Fruit fly (Drosophila melanogaster) whole organism, embryonic: ENCODE data around the gene Appl.

Source experiments
- Adf1 ChIP-seq: fragments of 200-800 bp; sonication (Bioruptor generic); IDR thresholded peaks from 2 replicates; pipeline ENCODE4 v1.3.6; 2022; ENCODE audit warnings: missing biosample characterization, missing genetic modification characterization
- Bgb ChIP-seq: fragments of 200-800 bp; sonication (Bioruptor generic); IDR thresholded peaks from 2 replicates; pipeline ENCODE4 v1.3.6; 2022; ENCODE audit warnings: missing biosample characterization, missing genetic modification characterization; ENCODE audit not compliant: partially characterized antibody
- CG11560 ChIP-seq: fragments of 200-800 bp; sonication (Bioruptor generic); IDR thresholded peaks from 3 replicates; pipeline ENCODE4 v1.3.6; 2022; ENCODE audit warnings: missing biosample characterization, missing genetic modification characterization
- CG11696 ChIP-seq: fragments of 200-800 bp; sonication (Bioruptor generic); IDR thresholded peaks from 2 replicates; pipeline ENCODE4 v1.3.6; 2022; ENCODE audit warnings: missing biosample characterization, missing genetic modification characterization
- CG12744 ChIP-seq: fragments of 200-800 bp; sonication (Bioruptor generic); optimal IDR thresholded peaks from 2 replicates; lab custom pipeline; 2016; ENCODE audit warnings: missing biosample characterization, missing genetic modification characterization
- CG16813 ChIP-seq: fragments of 200-800 bp; sonication (Bioruptor generic); IDR thresholded peaks from 3 replicates; pipeline ENCODE4 v1.3.6; 2022; ENCODE audit warnings: missing biosample characterization, missing genetic modification characterization; ENCODE audit not compliant: partially characterized antibody
- CG16863 ChIP-seq: fragments of 200-800 bp; sonication (Bioruptor generic); optimal IDR thresholded peaks from 3 replicates; lab custom pipeline; 2016; ENCODE audit warnings: missing biosample characterization, missing genetic modification characterization
- CG1792 ChIP-seq: fragments of 200-800 bp; sonication (Bioruptor generic); optimal IDR thresholded peaks from 2 replicates; lab custom pipeline; 2016; ENCODE audit warnings: missing biosample characterization, missing genetic modification characterization
- CG2116 ChIP-seq: fragments of 200-800 bp; sonication (Bioruptor generic); optimal IDR thresholded peaks from 3 replicates; lab custom pipeline; 2018; ENCODE audit warnings: missing biosample characterization, mild to moderate bottlenecking, missing genetic modification characterization
- CG3065 ChIP-seq: fragments of 200-800 bp; sonication (Bioruptor generic); optimal IDR thresholded peaks from 2 replicates; lab custom pipeline; 2016; ENCODE audit warnings: missing biosample characterization, missing genetic modification characterization
- CG31224 ChIP-seq: fragments of 200-800 bp; sonication (Bioruptor generic); IDR thresholded peaks from 2 replicates; pipeline ENCODE4 v1.3.6; 2022; ENCODE audit warnings: missing biosample characterization, missing genetic modification characterization
- CG31441 ChIP-seq: fragments of 200-800 bp; sonication (Bioruptor generic); IDR thresholded peaks from 2 replicates; pipeline ENCODE4 v1.3.6; 2022; ENCODE audit warnings: missing biosample characterization, missing genetic modification characterization
- CG34376 ChIP-seq: fragments of 200-800 bp; sonication (Bioruptor generic); optimal IDR thresholded peaks from 2 replicates; lab custom pipeline; 2018; ENCODE audit warnings: missing biosample characterization, mild to moderate bottlenecking, missing genetic modification characterization
- CG4404 ChIP-seq: fragments of 200-800 bp; sonication (Bioruptor generic); IDR thresholded peaks from 2 replicates; pipeline ENCODE4 v1.3.6; 2022; ENCODE audit warnings: missing biosample characterization, missing genetic modification characterization
- CG6813 ChIP-seq: fragments of 200-800 bp; sonication (Bioruptor generic); optimal IDR thresholded peaks from 2 replicates; lab custom pipeline; 2017; ENCODE audit warnings: missing biosample characterization, missing genetic modification characterization, mild to moderate bottlenecking, moderate library complexity, missing genetic modification reagents
- CG7963 ChIP-seq: fragments of 200-800 bp; sonication (Bioruptor generic); IDR thresholded peaks from 3 replicates; pipeline ENCODE4 v1.3.6; 2022; ENCODE audit warnings: missing biosample characterization, missing genetic modification characterization; ENCODE audit not compliant: partially characterized antibody
- CG7987 ChIP-seq: fragments of 200-800 bp; sonication (Bioruptor generic); optimal IDR thresholded peaks from 2 replicates; lab custom pipeline; 2018; ENCODE audit warnings: missing biosample characterization, mild to moderate bottlenecking, missing genetic modification characterization, moderate library complexity
- CG8944 ChIP-seq: fragments of 200-800 bp; sonication (Bioruptor generic); optimal IDR thresholded peaks from 3 replicates; lab custom pipeline; 2016; ENCODE audit warnings: missing biosample characterization, missing genetic modification characterization
- E2f2 ChIP-seq: fragments of 200-800 bp; sonication (Bioruptor generic); IDR thresholded peaks from 2 replicates; pipeline ENCODE4 v1.3.6; 2022; ENCODE audit warnings: missing biosample characterization, missing genetic modification characterization
- Fer3 ChIP-seq: fragments of 200-800 bp; sonication (Bioruptor generic); optimal IDR thresholded peaks from 2 replicates; lab custom pipeline; 2018; ENCODE audit warnings: missing biosample characterization, mild to moderate bottlenecking, missing genetic modification characterization, moderate library complexity
- H15 ChIP-seq: fragments of 200-800 bp; sonication (Bioruptor generic); IDR thresholded peaks from 3 replicates; pipeline ENCODE4 v1.3.6; 2022; ENCODE audit warnings: missing biosample characterization, missing genetic modification characterization
- HmgD ChIP-seq: fragments of 200-800 bp; sonication (Bioruptor generic); optimal IDR thresholded peaks from 3 replicates; lab custom pipeline; 2016; ENCODE audit warnings: missing biosample characterization, missing genetic modification characterization
- HmgZ ChIP-seq: fragments of 200-800 bp; sonication (Bioruptor generic); optimal IDR thresholded peaks from 2 replicates; lab custom pipeline; 2018; ENCODE audit warnings: missing biosample characterization, mild to moderate bottlenecking, missing genetic modification characterization
- Jarid2 ChIP-seq: fragments of 200-800 bp; sonication (Bioruptor generic); optimal IDR thresholded peaks from 3 replicates; lab custom pipeline; 2017; ENCODE audit warnings: mild to moderate bottlenecking, missing biosample characterization, missing genetic modification reagents, missing genetic modification characterization
- MTF-1 ChIP-seq: fragments of 200-800 bp; sonication (Bioruptor generic); optimal IDR thresholded peaks from 2 replicates; lab custom pipeline; 2018; ENCODE audit warnings: missing biosample characterization, mild to moderate bottlenecking, missing genetic modification characterization, borderline replicate concordance
- Nf-YA ChIP-seq: fragments of 200-800 bp; sonication (Bioruptor generic); IDR thresholded peaks from 2 replicates; pipeline ENCODE4 v1.3.6; 2022; ENCODE audit warnings: missing biosample characterization, missing genetic modification characterization
- Sry-δ ChIP-seq: fragments of 200-800 bp; sonication (Bioruptor generic); optimal IDR thresholded peaks from 2 replicates; lab custom pipeline; 2016; ENCODE audit warnings: missing biosample characterization, missing genetic modification characterization
- abd-A ChIP-seq: fragments of 200-800 bp; sonication (Bioruptor generic); optimal IDR thresholded peaks from 3 replicates; lab custom pipeline; 2019; ENCODE audit warnings: missing biosample characterization, mild to moderate bottlenecking, missing genetic modification characterization, moderate library complexity
- ac ChIP-seq: fragments of 200-800 bp; sonication (Bioruptor generic); optimal IDR thresholded peaks from 3 replicates; lab custom pipeline; 2017; ENCODE audit warnings: missing biosample characterization, mild to moderate bottlenecking, missing genetic modification characterization
- ato ChIP-seq: fragments of 200-800 bp; sonication (Bioruptor generic); IDR thresholded peaks from 2 replicates; pipeline ENCODE4 v1.3.6; 2022; ENCODE audit warnings: missing biosample characterization, missing genetic modification characterization; ENCODE audit not compliant: partially characterized antibody
- da ChIP-seq: fragments of 200-800 bp; sonication (Bioruptor generic); optimal IDR thresholded peaks from 2 replicates; lab custom pipeline; 2016; ENCODE audit warnings: missing biosample characterization, missing genetic modification characterization
- dysf ChIP-seq: fragments of 200-800 bp; sonication (Bioruptor generic); IDR thresholded peaks from 3 replicates; pipeline ENCODE4 v1.3.6; 2022; ENCODE audit warnings: missing biosample characterization, missing genetic modification characterization
- eve ChIP-seq, 2 experiments: fragments of >200 bp; optimal IDR thresholded peaks; 2 replicates each; lab custom pipeline; 2017; ENCODE audit warnings: missing biosample characterization in 2 of 2, missing genetic modification characterization in 2 of 2
- exex ChIP-seq: fragments of 200-800 bp; sonication (Bioruptor generic); optimal IDR thresholded peaks from 4 replicates; lab custom pipeline; 2018; ENCODE audit warnings: missing biosample characterization, mild to moderate bottlenecking, missing genetic modification characterization, moderate library complexity
- gce ChIP-seq: fragments of 200-800 bp; sonication (Bioruptor generic); IDR thresholded peaks from 3 replicates; pipeline ENCODE4 v1.3.6; 2022; ENCODE audit warnings: missing biosample characterization, missing genetic modification characterization
- gem ChIP-seq: fragments of 200-800 bp; sonication (Bioruptor generic); optimal IDR thresholded peaks from 2 replicates; lab custom pipeline; 2019; ENCODE audit warnings: missing biosample characterization, mild to moderate bottlenecking, missing genetic modification characterization, moderate library complexity
- gro ChIP-seq: fragments of 200-800 bp; sonication (Bioruptor generic); optimal IDR thresholded peaks from 2 replicates; lab custom pipeline; 2016; ENCODE audit warnings: missing biosample characterization, missing genetic modification characterization
- gt ChIP-seq: fragments of 200-800 bp; sonication (Bioruptor generic); IDR thresholded peaks from 2 replicates; pipeline ENCODE4 v1.3.6; 2022; ENCODE audit warnings: missing biosample characterization, missing genetic modification characterization
- hkb ChIP-seq, 2 experiments: fragments of 200-800 bp in 1 of 2; fragments of >200 bp in 1 of 2; sonication (Bioruptor generic) in 1 of 2; IDR thresholded peaks in 1 of 2; optimal IDR thresholded peaks in 1 of 2; 2 replicates each; pipeline versions ENCODE4 v1.3.6 to Lab custom; 2017 to 2022; ENCODE audit warnings: missing biosample characterization in 1 of 2, missing genetic modification characterization in 1 of 2
- klu ChIP-seq: fragments of 200-800 bp; sonication (Bioruptor generic); IDR thresholded peaks from 2 replicates; pipeline ENCODE4 v1.3.6; 2022; ENCODE audit warnings: missing biosample characterization, missing genetic modification characterization
- kni ChIP-seq: fragments of 200-800 bp; sonication (Bioruptor generic); optimal IDR thresholded peaks from 3 replicates; lab custom pipeline; 2017; ENCODE audit warnings: mild to moderate bottlenecking, missing biosample characterization, missing genetic modification reagents, missing genetic modification characterization
- mld ChIP-seq: fragments of 200-800 bp; sonication (Bioruptor generic); IDR thresholded peaks from 3 replicates; pipeline ENCODE4 v1.3.6; 2022; ENCODE audit warnings: missing biosample characterization, missing genetic modification characterization; ENCODE audit not compliant: partially characterized antibody
- nmo ChIP-seq: fragments of 200-800 bp; sonication (Bioruptor generic); optimal IDR thresholded peaks from 2 replicates; lab custom pipeline; 2018; ENCODE audit warnings: missing biosample characterization, mild to moderate bottlenecking, missing genetic modification characterization, moderate library complexity
- pb ChIP-seq: fragments of 200-800 bp; sonication (Bioruptor generic); optimal IDR thresholded peaks from 3 replicates; lab custom pipeline; 2016; ENCODE audit warnings: missing biosample characterization, missing genetic modification characterization
- schlank ChIP-seq: fragments of 200-800 bp; sonication (Bioruptor generic); optimal IDR thresholded peaks from 2 replicates; lab custom pipeline; 2018; ENCODE audit warnings: missing biosample characterization, mild to moderate bottlenecking, missing genetic modification characterization
- so ChIP-seq: fragments of 200-800 bp; sonication (Bioruptor generic); IDR thresholded peaks from 3 replicates; pipeline ENCODE4 v1.3.6; 2022; ENCODE audit warnings: missing biosample characterization, missing genetic modification characterization
- sqz ChIP-seq: fragments of 200-800 bp; sonication (Bioruptor generic); optimal IDR thresholded peaks from 3 replicates; lab custom pipeline; 2018; ENCODE audit warnings: missing biosample characterization, mild to moderate bottlenecking, missing genetic modification characterization
- tgo ChIP-seq: fragments of 200-800 bp; sonication (Bioruptor generic); IDR thresholded peaks from 3 replicates; pipeline ENCODE4 v1.3.6; 2022; ENCODE audit warnings: missing biosample characterization, missing genetic modification characterization
- zfh2 ChIP-seq: fragments of 200-800 bp; sonication (Bioruptor generic); optimal IDR thresholded peaks from 2 replicates; lab custom pipeline; 2016; ENCODE audit warnings: missing biosample characterization, missing genetic modification characterization

Gene Appl

DNA sequence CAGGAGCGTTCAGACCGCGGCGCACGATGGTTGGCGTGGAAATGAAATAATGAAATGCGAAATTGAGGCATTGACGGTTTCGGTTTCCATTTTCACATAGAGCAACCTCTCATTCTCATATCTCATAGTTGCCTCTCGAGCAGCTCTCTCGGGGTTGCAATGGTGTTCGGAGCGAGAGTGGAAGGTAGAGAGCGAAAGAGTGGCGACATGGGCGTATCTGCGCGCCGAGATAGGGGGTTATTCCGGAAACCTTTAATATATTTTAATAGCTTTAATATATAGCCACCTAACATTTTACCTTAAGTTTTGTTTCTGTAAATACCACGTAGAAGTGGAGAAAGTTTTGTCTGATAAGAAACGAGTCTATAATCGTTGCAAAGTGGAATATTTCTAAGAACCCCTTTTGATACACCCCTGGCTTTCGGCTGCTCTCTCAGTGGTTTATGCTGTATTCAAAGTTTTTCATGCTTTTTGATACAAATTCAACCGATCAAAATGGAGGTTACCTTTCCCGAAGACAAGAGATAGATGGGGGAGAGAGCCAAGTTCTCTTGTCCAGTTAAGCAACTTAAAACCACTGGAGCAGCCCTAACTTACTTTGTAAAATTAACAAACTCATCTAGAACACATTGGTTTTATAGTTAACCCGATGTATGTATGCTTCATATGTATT is 7.0 kb upstream of the Appl start, which contains the start of gene elav (continued):
- peak; percentile 99 for TF ChIP-seq CG6813 (GFP tag; lab: Kevin White, UChicago)
- TF ChIP-seq CG16813, result no peak
- TF ChIP-seq Sry-δ (GFP tag; lab: Kevin White, UChicago), result peak; percentile 55
- TF ChIP-seq schlank (tag; lab: Kevin White, UChicago), result peak; percentile 97
- TF ChIP-seq abd-A, result peak; percentile 94
- TF ChIP-seq exex (tag; lab: Kevin White, UChicago), result peak; percentile 95
- peak; percentile 89 for TF ChIP-seq Jarid2 (GFP tag; lab: Kevin White, UChicago)
- peak; percentile 98 for TF ChIP-seq ac (GFP tag; lab: Kevin White, UChicago)
- TF ChIP-seq hkb (optimal IDR thresholded peaks at IDR 0.05; lab: Kevin White, UChicago), result no peak
- TF ChIP-seq hkb (GFP tag; IDR thresholded peaks at IDR 0.05; lab: Robert Waterston, UW), result peak; percentile 99
- peak; percentile 97 for TF ChIP-seq gro
- TF ChIP-seq pb, result peak; percentile 85
- TF ChIP-seq so (GFP tag; lab: Robert Waterston, UW), result peak; percentile 98
- TF ChIP-seq CG2116, result peak; percentile 87
- peak; percentile 99 for TF ChIP-seq gem (tag; lab: Kevin White, UChicago)
- peak; percentile 98 for TF ChIP-seq sqz
- peak; percentile 98 for TF ChIP-seq Fer3 (tag; lab: Kevin White, UChicago)
- TF ChIP-seq CG31441 (GFP tag; lab: Robert Waterston, UW), result peak; percentile 99
- peak; percentile 99 for TF ChIP-seq HmgZ (tag; lab: Kevin White, UChicago)
- TF ChIP-seq CG16863 (GFP tag; lab: Kevin White, UChicago), result peak; percentile 96
- peak; percentile 92 for TF ChIP-seq gt (GFP tag; lab: Robert Waterston, UW)
- peak; percentile 96 for TF ChIP-seq CG8944
- TF ChIP-seq eve (GFP tag; optimal IDR thresholded peaks at IDR 0.05; lab: Kevin White, UChicago), result peak in 1 of 2 experiments; percentile 80
- TF ChIP-seq E2f2 (GFP tag; lab: Robert Waterston, UW), result peak; percentile 87
- TF ChIP-seq da (GFP tag; lab: Kevin White, UChicago), result peak; percentile 67
- no peak for TF ChIP-seq Bgb
- TF ChIP-seq mld (GFP tag; lab: Robert Waterston, UW), result no peak
- TF ChIP-seq dysf (GFP tag; lab: Robert Waterston, UW), result peak; percentile 99
- peak; percentile 95 for TF ChIP-seq Nf-YA (GFP tag; lab: Robert Waterston, UW)
- peak; percentile 95 for TF ChIP-seq CG12744 (GFP tag; lab: Kevin White, UChicago)
- peak; percentile 93 for TF ChIP-seq CG1792 (GFP tag; lab: Kevin White, UChicago)
- peak; percentile 95 for TF ChIP-seq CG31224
- TF ChIP-seq zfh2, result peak; percentile 97
- TF ChIP-seq CG11560 (tag; lab: Robert Waterston, UW), result peak; percentile 91
- TF ChIP-seq HmgD (GFP tag; lab: Kevin White, UChicago), result peak; percentile 85
- peak; percentile 100 for TF ChIP-seq CG34376 (GFP tag; lab: Kevin White, UChicago)
- TF ChIP-seq tgo (GFP tag; lab: Robert Waterston, UW), result peak; percentile 98
- TF ChIP-seq ato (GFP tag; lab: Robert Waterston, UW), result peak; percentile 49; the same call in 1 of the 2 replicates
- peak; percentile 94 for TF ChIP-seq CG3065
- TF ChIP-seq CG7963 (GFP tag; lab: Robert Waterston, UW), result no peak
- TF ChIP-seq CG7987 (GFP tag; lab: Kevin White, UChicago), result peak; percentile 90
- peak; percentile 99 for TF ChIP-seq CG4404
- TF ChIP-seq CG11696 (GFP tag; lab: Robert Waterston, UW), result peak; percentile 92
- TF ChIP-seq Adf1 (GFP tag; lab: Robert Waterston, UW), result peak; percentile 89
- TF ChIP-seq H15 (GFP tag; lab: Robert Waterston, UW), result peak; percentile 97
- TF ChIP-seq kni (GFP tag; lab: Kevin White, UChicago), result peak; percentile 99
- peak; percentile 92 for TF ChIP-seq gce (GFP tag; lab: Robert Waterston, UW)
- peak; percentile 99 for TF ChIP-seq nmo (GFP tag; lab: Kevin White, UChicago)
- peak; percentile 94 for TF ChIP-seq MTF-1 (GFP tag; lab: Kevin White, UChicago)
- peak; percentile 97 for TF ChIP-seq klu (GFP tag; lab: Robert Waterston, UW)
